Worm (Caenorhabditis elegans) whole organism, L4/young adult: ENCODE data around the gene Y54H5A.2.

ENCODE experiments used
- W03F9.2 ChIP-seq: fragments of 150-350 bp; optimal IDR thresholded peaks from 2 replicates; lab custom pipeline; 2014; ENCODE audit warnings: missing biosample characterization, missing genetic modification characterization
- dao-5 ChIP-seq: sonication (generic microtip); optimal IDR thresholded peaks from 2 replicates; lab custom pipeline; 2016; ENCODE audit warnings: missing genotype, missing genetic modification characterization, moderate library complexity, missing compliant biosample characterization
- him-1 ChIP-seq: sonication (generic microtip); optimal IDR thresholded peaks from 2 replicates; lab custom pipeline; 2016; ENCODE audit warnings: missing genotype, missing genetic modification reagents, missing genetic modification characterization, missing compliant biosample characterization

Gene Y54H5A.2

DNA sequence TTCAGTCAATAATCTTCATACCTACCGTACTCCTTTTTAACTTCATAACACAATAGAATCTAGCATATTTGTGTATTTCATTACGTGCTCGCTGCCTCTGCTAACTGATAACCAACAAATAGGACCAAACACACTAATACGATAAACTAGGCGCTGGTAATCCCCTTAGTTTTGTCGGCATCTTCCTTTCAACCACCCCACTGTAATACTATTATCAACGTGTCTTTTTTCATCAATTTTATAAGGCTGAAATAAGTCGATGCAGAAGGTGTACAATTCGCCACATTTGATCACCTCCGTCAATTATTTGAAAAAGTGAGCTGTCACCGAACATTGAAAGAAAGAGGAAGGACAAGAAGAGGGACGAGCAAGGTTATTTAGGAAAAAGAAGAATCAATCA, 1.9 kb downstream of the Y54H5A.2 start:
- TF ChIP-seq dao-5 (tag; lab: Kevin White, UChicago) (no peak), W03F9.2 (tag; lab: Kevin White, UChicago) (no peak), him-1 (no peak)

DNA sequence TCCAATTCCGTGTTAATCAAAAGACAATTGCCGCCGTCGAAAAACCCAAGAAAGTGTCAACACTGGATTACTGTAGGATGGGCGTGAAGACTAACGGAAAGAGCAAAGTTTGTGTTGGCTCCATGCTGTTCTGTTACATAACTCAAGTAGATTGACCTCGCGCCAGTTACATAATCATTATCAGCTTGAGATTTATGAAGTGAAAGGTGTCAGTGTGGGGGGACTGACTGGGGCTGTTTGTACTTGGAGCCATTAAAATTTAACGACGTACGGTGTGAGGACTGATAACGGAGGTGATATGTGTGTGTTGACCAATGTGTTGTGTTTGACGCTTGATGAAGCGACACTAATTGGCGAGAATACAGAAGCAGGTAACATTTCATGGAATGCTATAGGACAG, 2.6 kb downstream of the Y54H5A.2 start:
- TF ChIP-seq W03F9.2 (tag; lab: Kevin White, UChicago) = no peak
- no peak for TF ChIP-seq dao-5 (tag; lab: Kevin White, UChicago)
- TF ChIP-seq him-1 = no peak

DNA sequence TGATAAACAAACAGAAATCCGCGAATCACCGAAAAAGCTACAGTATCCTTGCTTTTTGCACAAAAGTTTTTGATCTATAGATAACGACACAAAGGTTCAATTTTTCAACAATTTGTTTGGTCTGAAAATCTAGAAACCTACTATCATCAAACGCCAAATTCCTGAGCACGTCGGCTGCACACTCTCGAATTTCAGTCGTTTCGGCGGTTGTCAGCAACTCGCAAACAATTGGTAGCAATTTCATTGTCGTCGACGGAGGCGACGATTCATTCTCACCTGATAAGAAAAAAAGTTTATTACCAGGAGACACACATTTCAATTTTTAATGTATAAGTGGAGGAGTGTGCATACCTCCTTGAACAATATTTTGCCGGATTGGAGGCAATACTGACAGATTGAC, 3.5 kb downstream of the Y54H5A.2 start:
- no peak for TF ChIP-seq W03F9.2 (tag; lab: Kevin White, UChicago)
- no peak for TF ChIP-seq dao-5 (tag; lab: Kevin White, UChicago)
- no peak for TF ChIP-seq him-1

DNA sequence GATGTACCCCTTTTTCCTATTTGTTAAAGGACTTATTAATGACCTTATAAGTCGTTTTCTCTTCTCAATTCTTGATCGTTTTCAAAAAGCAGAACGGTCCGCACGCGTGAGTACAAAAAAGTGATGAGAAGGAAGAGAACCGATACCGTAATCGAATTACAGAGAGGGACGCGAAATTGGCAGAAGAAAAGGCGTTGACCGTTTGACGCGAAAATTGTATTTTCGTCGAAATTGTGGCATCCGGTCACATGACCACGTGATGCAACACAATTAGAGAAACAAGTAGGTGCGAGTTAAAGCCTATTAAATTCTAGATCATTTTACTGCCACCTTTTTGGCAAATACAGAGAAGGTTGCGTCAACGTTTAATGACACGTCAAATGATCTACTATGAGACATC, 5.2 kb downstream of the Y54H5A.2 start:
- no peak for TF ChIP-seq him-1

DNA sequence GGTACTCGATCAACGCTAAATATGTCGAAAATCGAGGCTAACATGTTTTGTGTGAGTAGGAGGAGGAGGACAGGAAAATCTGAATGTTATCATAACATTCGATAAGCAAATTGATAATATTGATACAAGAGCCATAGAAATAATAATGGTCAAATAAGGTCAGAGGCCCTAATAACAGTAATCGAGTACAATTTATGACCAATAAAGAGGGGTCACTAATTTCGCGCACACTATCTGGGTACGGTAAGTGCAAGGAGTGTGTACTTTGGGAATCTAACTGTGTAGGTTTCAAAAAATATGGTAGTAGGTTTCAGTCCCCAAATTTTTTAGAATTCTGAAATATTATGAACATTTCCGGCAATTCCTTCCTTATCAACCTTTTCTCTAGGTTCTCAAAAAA, 5.9 kb downstream of the Y54H5A.2 start:
- TF ChIP-seq dao-5 (tag; lab: Kevin White, UChicago) (no peak), him-1 (no peak), W03F9.2 (tag; lab: Kevin White, UChicago) (no peak)

ce11 chrIII:5141935-5142334, 7.4 kb downstream of the Y54H5A.2 start:
- TF ChIP-seq dao-5 (tag; lab: Kevin White, UChicago) = no peak
- no peak for TF ChIP-seq W03F9.2 (tag; lab: Kevin White, UChicago)
- no peak for TF ChIP-seq him-1

ce11 chrIII:5140559-5140958, 8.8 kb downstream of the Y54H5A.2 start:
- TF ChIP-seq W03F9.2 (tag; lab: Kevin White, UChicago) (no peak), him-1 (no peak), dao-5 (tag; lab: Kevin White, UChicago) (no peak)

DNA sequence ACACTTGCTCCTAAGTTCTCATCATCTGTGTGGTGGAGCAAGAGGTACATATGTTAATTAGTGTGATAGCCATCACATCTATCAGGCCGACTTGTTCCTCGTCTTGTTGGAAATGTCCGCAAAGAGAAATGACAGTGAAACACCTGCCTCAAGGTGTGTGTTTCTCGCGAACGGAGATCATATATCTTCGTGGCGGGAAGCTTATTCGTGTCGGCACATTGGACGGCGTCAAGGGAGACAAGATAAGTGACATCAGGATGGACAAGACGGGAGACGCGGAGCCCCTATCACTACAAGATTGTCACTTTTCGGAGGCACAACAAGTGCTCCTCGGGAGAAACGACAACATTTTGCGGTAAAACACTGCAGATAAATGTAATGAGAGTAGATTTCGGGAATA, 9.6 kb downstream of the Y54H5A.2 start:
- TF ChIP-seq him-1 (no peak), dao-5 (tag; lab: Kevin White, UChicago) (no peak), W03F9.2 (tag; lab: Kevin White, UChicago) (no peak)

DNA sequence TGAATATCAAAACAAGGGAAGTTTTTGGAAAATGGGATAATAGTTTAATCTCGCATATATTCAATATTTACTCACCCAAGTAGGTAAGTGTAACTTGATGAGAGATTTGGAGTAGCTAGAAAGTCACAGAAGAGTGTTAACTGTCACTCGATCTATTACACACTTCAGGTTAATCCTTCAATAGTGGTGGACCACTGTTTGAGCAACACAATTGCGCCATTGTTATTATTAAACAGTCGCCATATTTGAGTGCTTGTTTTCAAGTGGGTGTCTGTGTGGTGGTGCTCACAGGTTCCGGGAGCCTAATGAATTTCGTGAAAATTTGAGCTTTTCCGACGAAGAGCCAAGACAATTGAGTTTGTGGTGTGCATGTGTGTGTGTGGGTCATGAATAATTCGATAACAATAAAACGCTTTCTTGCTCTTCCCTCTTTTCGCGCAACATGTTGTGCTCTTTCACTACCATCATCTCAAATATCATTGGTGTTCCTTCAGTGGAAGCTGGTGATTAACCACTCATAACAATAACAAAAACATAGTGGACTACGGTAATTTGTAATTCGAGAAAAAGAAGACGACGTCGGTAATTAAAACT, 10.3 kb downstream of the Y54H5A.2 start:
- TF ChIP-seq dao-5 (tag; lab: Kevin White, UChicago) (no peak), him-1 (no peak), W03F9.2 (tag; lab: Kevin White, UChicago) (no peak)

ce11 chrIII:5137685-5138084, 11.7 kb downstream of the Y54H5A.2 start:
- TF ChIP-seq W03F9.2 (tag; lab: Kevin White, UChicago) (no peak), dao-5 (tag; lab: Kevin White, UChicago) (no peak), him-1 (no peak)

DNA sequence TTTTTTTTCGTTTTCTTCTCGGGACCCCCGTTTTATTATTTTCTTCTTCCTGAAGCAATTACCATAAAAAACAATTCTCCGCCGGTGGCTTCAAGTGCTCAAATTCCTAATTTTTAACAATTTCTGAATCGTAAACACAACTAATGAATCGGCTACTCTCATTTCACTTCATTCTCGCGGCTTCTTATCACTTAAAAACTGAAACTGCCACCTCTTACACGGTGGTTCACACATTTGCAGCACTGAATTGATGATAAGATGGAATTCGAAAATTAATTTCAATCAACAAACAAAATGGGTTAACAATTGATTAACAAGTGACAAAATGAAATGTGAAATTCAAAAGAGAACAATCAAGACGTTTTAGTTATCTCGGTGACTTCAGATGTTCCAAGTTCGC, 12.3 kb downstream of the Y54H5A.2 start:
- TF ChIP-seq W03F9.2 (tag; lab: Kevin White, UChicago) = no peak
- no peak for TF ChIP-seq him-1
- no peak for TF ChIP-seq dao-5 (tag; lab: Kevin White, UChicago)

DNA sequence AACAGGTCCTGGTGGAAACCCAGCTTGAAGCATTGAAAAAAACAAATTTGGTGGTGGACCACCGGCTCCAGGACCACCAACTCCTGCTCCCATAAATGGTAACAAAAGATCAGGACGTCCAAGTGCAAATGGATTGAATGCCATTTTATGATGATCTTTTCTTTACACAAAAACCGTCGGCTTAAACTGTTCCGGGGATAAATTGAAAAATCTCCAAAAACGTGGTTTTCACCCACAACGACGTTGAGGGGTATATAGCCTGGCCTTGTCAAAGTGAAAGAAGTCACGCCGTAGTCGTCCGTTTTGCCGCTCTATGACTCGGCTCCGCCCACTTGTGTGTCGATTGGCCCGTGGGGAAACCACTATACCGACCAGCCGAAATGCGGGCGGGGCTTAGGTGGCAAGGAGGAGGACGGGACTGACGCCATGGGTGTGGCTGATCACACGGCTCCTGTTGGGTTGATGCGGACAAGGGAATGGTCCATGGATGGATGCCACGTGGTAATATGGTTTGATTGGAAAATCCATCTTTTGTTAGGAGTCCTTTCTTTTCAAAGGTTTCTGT, 13.3 kb downstream of the Y54H5A.2 start, which contains the start of gene tbx-2:
Gene tbx-2, minus strand, starts transcription at position 264 of the 565 bp plus-strand sequence.
- TF ChIP-seq dao-5 (tag; lab: Kevin White, UChicago) = no peak
- no peak for TF ChIP-seq him-1
- TF ChIP-seq W03F9.2 (tag; lab: Kevin White, UChicago) = no peak

DNA sequence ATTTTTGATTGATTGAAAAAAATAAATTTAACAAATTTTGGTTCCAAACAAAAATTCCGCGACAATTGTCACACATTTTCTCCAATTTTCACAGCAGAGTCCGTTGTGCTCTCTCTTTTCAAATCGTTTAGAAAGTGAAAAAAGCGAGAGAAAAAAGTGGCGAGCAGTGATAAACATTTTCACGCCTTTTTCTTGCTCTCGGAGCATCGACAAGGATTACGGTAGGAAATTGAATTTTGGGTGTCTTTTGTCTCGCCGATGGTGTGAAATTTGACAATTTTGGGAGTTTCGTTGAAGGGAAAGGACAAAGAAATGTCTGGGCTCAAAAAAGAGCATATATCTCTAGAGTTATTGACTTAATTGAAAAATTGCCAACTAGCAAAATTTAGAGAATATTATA, 14.9 kb downstream of the Y54H5A.2 start:
- no peak for TF ChIP-seq dao-5 (tag; lab: Kevin White, UChicago)
- no peak for TF ChIP-seq W03F9.2 (tag; lab: Kevin White, UChicago)
- no peak for TF ChIP-seq him-1

DNA sequence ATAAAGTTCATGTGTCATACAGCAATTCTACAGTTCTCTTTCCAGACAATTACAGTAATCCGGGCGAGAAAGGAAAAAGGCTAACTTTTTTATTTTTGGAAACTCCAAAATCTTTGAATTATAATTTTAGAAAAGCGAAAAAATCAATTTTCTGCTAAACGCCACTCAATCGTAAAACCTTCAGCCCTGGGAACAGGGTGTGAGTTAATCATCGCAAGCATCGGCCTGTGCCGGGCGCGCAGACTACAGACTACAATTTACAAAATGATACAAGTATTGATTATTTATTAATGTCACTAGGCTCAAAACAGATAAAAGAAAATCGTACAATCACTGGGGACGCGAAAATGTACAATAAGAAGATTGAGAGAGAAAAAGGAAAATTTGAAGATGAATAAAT, 18.7 kb downstream of the Y54H5A.2 start:
- TF ChIP-seq dao-5 (tag; lab: Kevin White, UChicago) (no peak), W03F9.2 (tag; lab: Kevin White, UChicago) (no peak)

DNA sequence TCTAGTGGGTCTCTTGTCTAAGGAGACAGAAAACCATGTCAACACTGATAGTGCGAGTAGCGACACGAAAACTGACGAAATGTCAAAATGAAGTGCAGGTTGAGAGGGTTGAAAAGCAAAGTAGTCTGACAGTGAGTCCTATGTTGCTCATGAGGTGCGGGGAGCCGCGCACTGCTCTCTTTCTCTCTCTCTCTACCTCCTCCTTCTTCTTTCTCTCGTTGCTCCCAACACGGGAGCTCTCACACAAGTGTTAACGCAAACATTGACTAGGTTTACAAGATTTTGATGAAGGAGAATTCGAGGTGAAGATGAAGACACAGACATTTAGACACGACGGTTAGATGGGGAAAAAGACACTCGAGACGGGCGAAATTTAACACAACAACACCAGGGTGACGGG, 20.1 kb downstream of the Y54H5A.2 start:
- TF ChIP-seq him-1 (no peak), W03F9.2 (tag; lab: Kevin White, UChicago) (no peak), dao-5 (tag; lab: Kevin White, UChicago) (no peak)
